Worm (Caenorhabditis elegans): Measurements from ENCODE around the gene anoh-2.

- TF ChIP-seq pag-3 (tag; optimal IDR thresholded peaks at IDR 0.05; ENCODE audit: borderline replicate concordance), result no peak
- no peak for TF ChIP-seq K02D7.2 (tag; optimal IDR thresholded peaks at IDR 0.05)
- TF ChIP-seq fkh-6 (tag; optimal IDR thresholded peaks at IDR 0.05), result no peak
- TF ChIP-seq F13H6.1 (tag; optimal IDR thresholded peaks at IDR 0.05), result no peak
- no peak for TF ChIP-seq pqm-1 (tag; optimal IDR thresholded peaks at IDR 0.05)
- TF ChIP-seq unc-55 (GFP tag; optimal IDR thresholded peaks at IDR 0.05), result no peak
- no peak for TF ChIP-seq sdc-2 (tag; optimal IDR thresholded peaks at IDR 0.05)
- TF ChIP-seq ama-1 (optimal IDR thresholded peaks at IDR 0.05), result no peak
- no peak for TF ChIP-seq ceh-9 (tag; optimal IDR thresholded peaks at IDR 0.05)
- no peak for TF ChIP-seq ref-2 (tag; optimal IDR thresholded peaks at IDR 0.05)
- TF ChIP-seq pha-4 (tag; optimal IDR thresholded peaks at IDR 0.05), result no peak
- TF ChIP-seq elt-2 (tag; optimal IDR thresholded peaks at IDR 0.05), result no peak
- no peak for TF ChIP-seq unc-42 (tag; optimal IDR thresholded peaks at IDR 0.05)
Measured at ce11 chrIV:14656573-14657129, 1.5 kb upstream of the anoh-2 start, which contains the start of gene Y57G11C.33.
